Worm (Caenorhabditis elegans): ENCODE measurements around the gene ceh-43.

The ceh-43 gene

ce11 chrIII:4408251-4408650 lies 41.5 kb downstream of the ceh-43 start, which contains the start of gene gpch-1:
TSS of gene gpch-1 (plus strand) at chrIII:4408551.
- no peak for TF ChIP-seq nhr-28 (tag; optimal IDR thresholded peaks at IDR 0.05)

- TF ChIP-seq fkh-4 (tag; optimal IDR thresholded peaks at IDR 0.05; ENCODE audit: borderline replicate concordance) (no peak), nhr-19 (GFP tag; conservative IDR thresholded peaks at IDR 0.05) (no peak), Y116A8C.19 (tag; optimal IDR thresholded peaks at IDR 0.05; ENCODE audit: borderline replicate concordance) (no peak), sox-4 (tag; optimal IDR thresholded peaks at IDR 0.05) (no peak), snpc-4 (tag; optimal IDR thresholded peaks at IDR 0.05) (no peak), ceh-90 (tag; optimal IDR thresholded peaks at IDR 0.05) (no peak), fkh-10 (GFP tag; optimal IDR thresholded peaks at IDR 0.05) (no peak), ceh-63 (GFP tag; optimal IDR thresholded peaks at IDR 0.05) (no peak), vab-15 (tag; optimal IDR thresholded peaks at IDR 0.05) (no peak), egl-27 (tag; optimal IDR thresholded peaks at IDR 0.05) (no peak), tlp-1 (tag; optimal IDR thresholded peaks at IDR 0.05) (no peak), nhr-11 (tag; optimal IDR thresholded peaks at IDR 0.05) (no peak), snu-23 (GFP tag; optimal IDR thresholded peaks at IDR 0.05) (no peak), aha-1 (tag; optimal IDR thresholded peaks at IDR 0.05) (no peak)
These were observed 42.6 kb downstream of the ceh-43 start, which contains the start of gene prdx-3 for ce11 chrIII:4407144-4407543. TSS of gene prdx-3 (plus strand) at chrIII:4407444.

ce11 chrIII:4405986-4406385 lies 43.8 kb downstream of the ceh-43 start, which contains the start of gene rnp-4:
TSS of gene rnp-4 (plus strand) at chrIII:4406286.
- TF ChIP-seq efl-1 (optimal IDR thresholded peaks at IDR 0.05) (no peak), efl-1 (GFP tag; optimal IDR thresholded peaks at IDR 0.05 in 1 of 2) (no peak), pqm-1 (tag; optimal IDR thresholded peaks at IDR 0.05) (no peak), fkh-4 (tag; optimal IDR thresholded peaks at IDR 0.05; ENCODE audit: borderline replicate concordance) (no peak), lin-39 (tag; optimal IDR thresholded peaks at IDR 0.05) (no peak), lin-15B (tag; optimal IDR thresholded peaks at IDR 0.05) (no peak), blmp-1 (tag; optimal IDR thresholded peaks at IDR 0.05) (no peak), skn-1 (tag; optimal IDR thresholded peaks at IDR 0.05) (no peak)

ce11 chrIII:4404339-4404836 lies 45.4 kb downstream of the ceh-43 start, which contains the start of the genes R07E5.17 and snfc-5:
TSS of gene R07E5.17 (minus strand) at chrIII:4404436.
TSS of gene snfc-5 (plus strand) at chrIII:4404786.
- peak; percentile 46 for TF ChIP-seq F16B12.6 (tag; optimal IDR thresholded peaks at IDR 0.05)
- peak; percentile 52 for TF ChIP-seq blmp-1 (tag; optimal IDR thresholded peaks at IDR 0.05)
- peak; percentile 54 for TF ChIP-seq lin-15B (tag; optimal IDR thresholded peaks at IDR 0.05)
- TF ChIP-seq efl-1 (optimal IDR thresholded peaks at IDR 0.05): peak; percentile 51 to 59
- peak; percentile 46 to 68 for TF ChIP-seq efl-1 (GFP tag; optimal IDR thresholded peaks at IDR 0.05 in 1 of 2)
- no peak for TF ChIP-seq nhr-12 (tag; optimal IDR thresholded peaks at IDR 0.05)
- TF ChIP-seq skn-1 (tag; optimal IDR thresholded peaks at IDR 0.05): peak; percentile 59
- peak in 1 of 3 experiments; percentile 42 for TF ChIP-seq ceh-82 (tag; optimal IDR thresholded peaks at IDR 0.05)
- no peak for TF ChIP-seq nhr-71 (tag; optimal IDR thresholded peaks at IDR 0.05)
- TF ChIP-seq nhr-237 (tag; optimal IDR thresholded peaks at IDR 0.05): no peak
- TF ChIP-seq sup-37 (GFP tag; optimal IDR thresholded peaks at IDR 0.05): no peak
- peak; percentile 26 to 78 for TF ChIP-seq lsy-2 (tag; optimal IDR thresholded peaks at IDR 0.05)
- no peak for TF ChIP-seq unc-30 (tag; optimal IDR thresholded peaks at IDR 0.05)
- TF ChIP-seq lin-35 (GFP tag; optimal IDR thresholded peaks at IDR 0.05): peak; percentile 48 to 80
- no peak for TF ChIP-seq pqm-1 (tag; optimal IDR thresholded peaks at IDR 0.05)
- peak; percentile 55 for TF ChIP-seq C16A3.4 (tag; optimal IDR thresholded peaks at IDR 0.05)
- no peak for TF ChIP-seq grh-1 (GFP tag; IDR thresholded peaks at IDR 0.05)
- TF ChIP-seq fkh-8 (tag; optimal IDR thresholded peaks at IDR 0.05): peak; percentile 14
- peak; percentile 34 to 71 (median 52) for TF ChIP-seq dpl-1 (GFP tag; optimal IDR thresholded peaks at IDR 0.05)
- TF ChIP-seq mep-1 (tag; optimal IDR thresholded peaks at IDR 0.05): peak; percentile 59
- TF ChIP-seq zip-4 (GFP tag; optimal IDR thresholded peaks at IDR 0.05): no peak
- TF ChIP-seq zag-1 (tag; optimal IDR thresholded peaks at IDR 0.05): no peak
- TF ChIP-seq C04F5.9 (tag; optimal IDR thresholded peaks at IDR 0.05): no peak
- TF ChIP-seq nhr-77 (tag; optimal IDR thresholded peaks at IDR 0.05): peak; percentile 4
- no peak for TF ChIP-seq ceh-63 (GFP tag; optimal IDR thresholded peaks at IDR 0.05)
- peak; percentile 18 for TF ChIP-seq snpc-4 (tag; optimal IDR thresholded peaks at IDR 0.05)
- peak; percentile 15 for TF ChIP-seq xbp-1 (tag; optimal IDR thresholded peaks at IDR 0.05)
- TF ChIP-seq fos-1 (tag; optimal IDR thresholded peaks at IDR 0.05): peak; percentile 2
- peak in 1 of 2 experiments; percentile 46 for TF ChIP-seq mdl-1 (tag; optimal IDR thresholded peaks at IDR 0.05)
